Fruit fly (Drosophila melanogaster): ENCODE measurements around the gene CG17440.

DNA sequence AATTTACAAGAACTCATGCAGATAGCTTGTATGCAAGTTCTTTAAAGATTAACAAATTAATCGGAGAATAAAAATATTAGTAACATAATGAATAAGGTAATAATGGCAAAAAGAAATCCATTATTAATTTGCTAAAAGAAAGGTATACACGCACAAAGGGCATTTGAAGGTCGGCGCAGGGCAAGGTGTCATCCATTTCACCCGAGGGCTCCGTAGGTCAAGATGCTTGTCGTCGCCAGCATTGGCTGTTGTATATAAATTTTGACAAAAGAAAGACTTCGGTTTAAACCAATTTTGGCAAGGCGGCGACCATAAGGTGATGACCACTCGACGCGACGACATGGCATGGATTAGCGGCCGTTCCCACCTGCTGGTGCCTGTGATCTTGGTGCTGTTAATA is 44.6 kb downstream of the CG17440 start, which contains the start of gene CG15370:
- no peak for TF ChIP-seq psq (optimal IDR thresholded peaks at IDR 0.05)
- no peak for TF ChIP-seq Dll (optimal IDR thresholded peaks at IDR 0.05)
- no peak for TF ChIP-seq pan (optimal IDR thresholded peaks at IDR 0.05)
- no peak for TF ChIP-seq usp (GFP tag; optimal IDR thresholded peaks at IDR 0.05)

Data from whole organism.